Fruit fly (Drosophila melanogaster): Measurements from ENCODE around the gene Drs.

Drs gene

dm6 chr3L:3369256-3369655, at the start of gene Drs:
Drs (plus strand) TSS chr3L:3369556.
- TF ChIP-seq Dll (optimal IDR thresholded peaks at IDR 0.05): no peak
- TF ChIP-seq pan (optimal IDR thresholded peaks at IDR 0.05): no peak
- no peak for TF ChIP-seq CG8478 (optimal IDR thresholded peaks at IDR 0.05)
- no peak for TF ChIP-seq EcR (GFP tag; optimal IDR thresholded peaks at IDR 0.05)
- no peak for TF ChIP-seq psq (optimal IDR thresholded peaks at IDR 0.05)
- no peak for TF ChIP-seq usp (GFP tag; optimal IDR thresholded peaks at IDR 0.05)

dm6 chr3L:3319992-3320732, 49.2 kb upstream of the Drs start:
- no peak for TF ChIP-seq EcR (GFP tag; optimal IDR thresholded peaks at IDR 0.05)
- no peak for TF ChIP-seq Dll (optimal IDR thresholded peaks at IDR 0.05)
- TF ChIP-seq pan (optimal IDR thresholded peaks at IDR 0.05): no peak
- no peak for TF ChIP-seq CG8478 (optimal IDR thresholded peaks at IDR 0.05)
- no peak for TF ChIP-seq psq (optimal IDR thresholded peaks at IDR 0.05)
- TF ChIP-seq usp (GFP tag; optimal IDR thresholded peaks at IDR 0.05): no peak

dm6 chr3L:3325597-3325924, 43.8 kb upstream of the Drs start:
- TF ChIP-seq EcR (GFP tag; optimal IDR thresholded peaks at IDR 0.05) (no peak), CG8478 (optimal IDR thresholded peaks at IDR 0.05) (no peak), pan (optimal IDR thresholded peaks at IDR 0.05) (no peak), usp (GFP tag; optimal IDR thresholded peaks at IDR 0.05) (no peak), psq (optimal IDR thresholded peaks at IDR 0.05) (no peak), Dll (optimal IDR thresholded peaks at IDR 0.05) (no peak)

dm6 chr3L:3325925-3326903, 43.1 kb upstream of the Drs start, which contains the start of gene Gtpx:
Gtpx (plus strand) TSS chr3L:3326265.
- no peak for TF ChIP-seq usp (GFP tag; optimal IDR thresholded peaks at IDR 0.05)
- TF ChIP-seq psq (optimal IDR thresholded peaks at IDR 0.05): no peak
- TF ChIP-seq Dll (optimal IDR thresholded peaks at IDR 0.05): no peak
- no peak for TF ChIP-seq CG8478 (optimal IDR thresholded peaks at IDR 0.05)
- no peak for TF ChIP-seq pan (optimal IDR thresholded peaks at IDR 0.05)
- TF ChIP-seq EcR (GFP tag; optimal IDR thresholded peaks at IDR 0.05): no peak

- TF ChIP-seq CG8478 (optimal IDR thresholded peaks at IDR 0.05): no peak
- no peak for TF ChIP-seq Dll (optimal IDR thresholded peaks at IDR 0.05)
- TF ChIP-seq pan (optimal IDR thresholded peaks at IDR 0.05): no peak
- TF ChIP-seq EcR (GFP tag; optimal IDR thresholded peaks at IDR 0.05): no peak
- no peak for TF ChIP-seq usp (GFP tag; optimal IDR thresholded peaks at IDR 0.05)
- no peak for TF ChIP-seq psq (optimal IDR thresholded peaks at IDR 0.05)
Observed at dm6 chr3L:3328771-3329170, 40.6 kb upstream of the Drs start, which contains the start of gene Strip. Strip (minus strand) TSS chr3L:3328871.

- TF ChIP-seq usp (GFP tag; optimal IDR thresholded peaks at IDR 0.05) (no peak), CG8478 (optimal IDR thresholded peaks at IDR 0.05) (no peak), psq (optimal IDR thresholded peaks at IDR 0.05) (no peak), EcR (GFP tag; optimal IDR thresholded peaks at IDR 0.05) (no peak), pan (optimal IDR thresholded peaks at IDR 0.05) (no peak), Dll (optimal IDR thresholded peaks at IDR 0.05) (no peak)
Observed at dm6 chr3L:3329763-3330162, 39.6 kb upstream of the Drs start, which contains the start of gene CG14961. CG14961 (plus strand) TSS chr3L:3330063.

dm6 chr3L:3334784-3335183, 34.6 kb upstream of the Drs start, which contains the start of gene CG14969:
CG14969 (minus strand) TSS chr3L:3334978.
- TF ChIP-seq CG8478 (optimal IDR thresholded peaks at IDR 0.05) (no peak), EcR (GFP tag; optimal IDR thresholded peaks at IDR 0.05) (no peak)

- TF ChIP-seq CG8478 (optimal IDR thresholded peaks at IDR 0.05): no peak
- no peak for TF ChIP-seq usp (GFP tag; optimal IDR thresholded peaks at IDR 0.05)
- no peak for TF ChIP-seq psq (optimal IDR thresholded peaks at IDR 0.05)
- no peak for TF ChIP-seq EcR (GFP tag; optimal IDR thresholded peaks at IDR 0.05)
- no peak for TF ChIP-seq pan (optimal IDR thresholded peaks at IDR 0.05)
- TF ChIP-seq Dll (optimal IDR thresholded peaks at IDR 0.05): no peak
Observed at dm6 chr3L:3335688-3336087, 33.7 kb upstream of the Drs start, which contains the start of gene Drsl1. Drsl1 (minus strand) TSS chr3L:3335788.

- TF ChIP-seq pan (optimal IDR thresholded peaks at IDR 0.05) (no peak), EcR (GFP tag; optimal IDR thresholded peaks at IDR 0.05) (no peak), Dll (optimal IDR thresholded peaks at IDR 0.05) (no peak), usp (GFP tag; optimal IDR thresholded peaks at IDR 0.05) (no peak), CG8478 (optimal IDR thresholded peaks at IDR 0.05) (no peak), psq (optimal IDR thresholded peaks at IDR 0.05) (no peak)
Observed at dm6 chr3L:3336368-3337164, 32.8 kb upstream of the Drs start, which contains the start of the genes Drsl6 and kst. Drsl6 (minus strand) TSS chr3L:3336418. kst (plus strand) TSS chr3L:3336860.

dm6 chr3L:3337345-3337928, 31.9 kb upstream of the Drs start:
- no peak for TF ChIP-seq psq (optimal IDR thresholded peaks at IDR 0.05)
- TF ChIP-seq usp (GFP tag; optimal IDR thresholded peaks at IDR 0.05): no peak
- TF ChIP-seq EcR (GFP tag; optimal IDR thresholded peaks at IDR 0.05): no peak
- no peak for TF ChIP-seq pan (optimal IDR thresholded peaks at IDR 0.05)
- TF ChIP-seq CG8478 (optimal IDR thresholded peaks at IDR 0.05): no peak
- no peak for TF ChIP-seq Dll (optimal IDR thresholded peaks at IDR 0.05)
